Fruit fly (Drosophila melanogaster): ENCODE measurements around the gene Mur2B.

DNA sequence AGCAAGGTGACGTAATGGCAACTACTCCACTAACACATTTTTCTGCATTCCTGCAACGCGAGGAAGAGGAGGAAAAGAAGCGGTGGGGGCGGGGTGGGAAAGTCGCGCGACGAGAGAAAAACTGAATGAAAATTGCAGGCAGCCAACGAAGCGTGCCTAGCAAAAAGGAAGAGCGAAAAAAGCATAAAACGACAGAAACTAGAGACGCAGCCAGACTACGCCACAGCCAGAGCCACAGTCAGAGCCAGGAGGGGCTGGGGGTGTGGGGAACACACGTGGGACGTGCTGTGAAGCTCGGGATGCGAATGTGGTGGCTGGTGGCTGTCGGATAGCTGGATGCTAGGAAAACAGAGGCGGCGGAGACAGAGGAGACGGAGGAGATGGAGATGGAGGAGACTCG, 54.2 kb downstream of the Mur2B start:
- TF ChIP-seq CTCF (optimal IDR thresholded peaks at IDR 0.05) (no peak), CG8478 (optimal IDR thresholded peaks at IDR 0.05) (no peak)
